Fruit fly (Drosophila melanogaster) whole organism, adult: Measurements from ENCODE around the gene CG14327.

Source experiments
- CG11617 ChIP-seq: fragments of 200-800 bp; sonication (Bioruptor generic); optimal IDR thresholded peaks from 2 replicates; lab custom pipeline; 2017; ENCODE audit warnings: mild to moderate bottlenecking, missing biosample characterization, missing genetic modification reagents, missing genetic modification characterization
- CG12768 ChIP-seq: fragments of 200-800 bp; sonication (Bioruptor generic); optimal IDR thresholded peaks from 2 replicates; lab custom pipeline; 2017; ENCODE audit warnings: missing biosample characterization, missing genetic modification characterization, mild to moderate bottlenecking, moderate library complexity, missing genetic modification reagents
- CG14711 ChIP-seq: fragments of 200-800 bp; sonication (Bioruptor generic); optimal IDR thresholded peaks from 2 replicates; lab custom pipeline; 2018; ENCODE audit warnings: missing biosample characterization, mild to moderate bottlenecking, missing genetic modification characterization, moderate library complexity
- CG1620 ChIP-seq: fragments of 200-800 bp; sonication (Bioruptor generic); optimal IDR thresholded peaks from 2 replicates; lab custom pipeline; 2016; ENCODE audit warnings: missing biosample characterization, missing genetic modification characterization
- CG33017 ChIP-seq: fragments of 200-800 bp; sonication (Bioruptor generic); optimal IDR thresholded peaks from 2 replicates; lab custom pipeline; 2018; ENCODE audit warnings: missing biosample characterization, mild to moderate bottlenecking, missing genetic modification characterization, moderate library complexity
- CG5204 ChIP-seq: fragments of 200-800 bp; sonication (Bioruptor generic); optimal IDR thresholded peaks from 2 replicates; lab custom pipeline; 2016; ENCODE audit warnings: missing biosample characterization, missing genetic modification characterization
- CG7045 ChIP-seq: fragments of 200-800 bp; sonication (Bioruptor generic); optimal IDR thresholded peaks from 2 replicates; lab custom pipeline; 2017; ENCODE audit warnings: missing biosample characterization, mild to moderate bottlenecking, missing genetic modification characterization
- CG7101 ChIP-seq: fragments of 200-800 bp; sonication (Bioruptor generic); optimal IDR thresholded peaks from 2 replicates; lab custom pipeline; 2018; ENCODE audit warnings: missing biosample characterization, mild to moderate bottlenecking, missing genetic modification characterization, moderate library complexity
- Clk ChIP-seq: fragments of 200-800 bp; sonication (Bioruptor generic); optimal IDR thresholded peaks from 2 replicates; lab custom pipeline; 2017; ENCODE audit warnings: missing biosample characterization, missing genetic modification characterization
- Crg-1 ChIP-seq: fragments of 200-800 bp; sonication (Bioruptor generic); optimal IDR thresholded peaks from 2 replicates; lab custom pipeline; 2016; ENCODE audit warnings: missing biosample characterization, missing genetic modification characterization
- Hr96 ChIP-seq: fragments of 200-800 bp; sonication (Bioruptor generic); optimal IDR thresholded peaks from 2 replicates; lab custom pipeline; 2016; ENCODE audit warnings: missing biosample characterization, missing genetic modification characterization
- Mnt ChIP-seq: fragments of 200-800 bp; sonication (Bioruptor generic); optimal IDR thresholded peaks from 2 replicates; lab custom pipeline; 2016; ENCODE audit warnings: missing biosample characterization, mild to moderate bottlenecking, missing genetic modification characterization
- bab1 ChIP-seq: fragments of 200-800 bp; sonication (Bioruptor generic); optimal IDR thresholded peaks from 3 replicates; lab custom pipeline; 2019; ENCODE audit warnings: missing biosample characterization, mild to moderate bottlenecking, missing genetic modification characterization, moderate library complexity
- cic ChIP-seq: fragments of 200-800 bp; sonication (Bioruptor generic); optimal IDR thresholded peaks from 2 replicates; lab custom pipeline; 2017; ENCODE audit warnings: missing biosample characterization, mild to moderate bottlenecking, missing genetic modification characterization, moderate library complexity
- cnc ChIP-seq, 2 experiments: fragments of >200 bp; optimal IDR thresholded peaks; 2 replicates each; lab custom pipeline; 2017
- kay ChIP-seq: fragments of 200-800 bp; sonication (Bioruptor generic); peaks from one replicate; lab custom pipeline; 2016; ENCODE audit warnings: missing biosample characterization, missing genetic modification characterization, borderline replicate concordance
- ovo ChIP-seq: fragments of 200-800 bp; sonication (Bioruptor generic); optimal IDR thresholded peaks from 2 replicates; lab custom pipeline; 2016; ENCODE audit warnings: missing biosample characterization, missing genetic modification characterization
- pad ChIP-seq: fragments of 200-800 bp; sonication (Bioruptor generic); optimal IDR thresholded peaks from 3 replicates; lab custom pipeline; 2017; ENCODE audit warnings: missing biosample characterization, missing genetic modification characterization, mild to moderate bottlenecking, moderate library complexity, missing genetic modification reagents
- tj ChIP-seq: fragments of 200-800 bp; sonication (Bioruptor generic); optimal IDR thresholded peaks from 3 replicates; lab custom pipeline; 2017; ENCODE audit warnings: missing biosample characterization, mild to moderate bottlenecking, missing genetic modification characterization, moderate library complexity
- toe ChIP-seq: fragments of 200-800 bp; sonication (Bioruptor generic); optimal IDR thresholded peaks from 2 replicates; lab custom pipeline; 2016; ENCODE audit warnings: missing biosample characterization, missing genetic modification characterization

CG14327 gene

dm6 chr3R:17603717-17604116 is 9.8 kb upstream of the CG14327 start:
- peak; percentile 59 for TF ChIP-seq Mnt (GFP tag; lab: Kevin White, UChicago)
- peak; percentile 6 for TF ChIP-seq tj (GFP tag; lab: Kevin White, UChicago)
- no peak for TF ChIP-seq ovo (GFP tag; lab: Kevin White, UChicago)

dm6 chr3R:17604198-17604879 is 9.2 kb upstream of the CG14327 start:
- TF ChIP-seq Mnt (GFP tag; lab: Kevin White, UChicago): no peak
- no peak for TF ChIP-seq bab1 (GFP tag; lab: Kevin White, UChicago)
- TF ChIP-seq tj (GFP tag; lab: Kevin White, UChicago): no peak
- no peak for TF ChIP-seq cnc (optimal IDR thresholded peaks at IDR 0.05; lab: Kevin White, UChicago)
- TF ChIP-seq Crg-1 (GFP tag; lab: Kevin White, UChicago): no peak
- TF ChIP-seq CG7045 (GFP tag; lab: Kevin White, UChicago): peak; percentile 79
- TF ChIP-seq cic (GFP tag; lab: Kevin White, UChicago): no peak
- no peak for TF ChIP-seq CG1620 (GFP tag; lab: Kevin White, UChicago)
- TF ChIP-seq CG33017 (tag; lab: Kevin White, UChicago): peak; percentile 75
- no peak for TF ChIP-seq kay (GFP tag; lab: Kevin White, UChicago)
- TF ChIP-seq CG11617 (GFP tag; lab: Kevin White, UChicago): peak; percentile 38
- peak; percentile 69 for TF ChIP-seq CG12768 (GFP tag; lab: Kevin White, UChicago)
- TF ChIP-seq CG5204: peak; percentile 54
- TF ChIP-seq toe (GFP tag; lab: Kevin White, UChicago): peak; percentile 44
- peak; percentile 6 for TF ChIP-seq Hr96 (GFP tag; lab: Kevin White, UChicago)
- peak; percentile 50 for TF ChIP-seq CG14711 (tag; lab: Kevin White, UChicago)
- TF ChIP-seq Clk (GFP tag; lab: Kevin White, UChicago): peak; percentile 13
- no peak for TF ChIP-seq ovo (GFP tag; lab: Kevin White, UChicago)
- TF ChIP-seq pad (GFP tag; lab: Kevin White, UChicago): no peak
- TF ChIP-seq CG7101: peak; percentile 61

DNA sequence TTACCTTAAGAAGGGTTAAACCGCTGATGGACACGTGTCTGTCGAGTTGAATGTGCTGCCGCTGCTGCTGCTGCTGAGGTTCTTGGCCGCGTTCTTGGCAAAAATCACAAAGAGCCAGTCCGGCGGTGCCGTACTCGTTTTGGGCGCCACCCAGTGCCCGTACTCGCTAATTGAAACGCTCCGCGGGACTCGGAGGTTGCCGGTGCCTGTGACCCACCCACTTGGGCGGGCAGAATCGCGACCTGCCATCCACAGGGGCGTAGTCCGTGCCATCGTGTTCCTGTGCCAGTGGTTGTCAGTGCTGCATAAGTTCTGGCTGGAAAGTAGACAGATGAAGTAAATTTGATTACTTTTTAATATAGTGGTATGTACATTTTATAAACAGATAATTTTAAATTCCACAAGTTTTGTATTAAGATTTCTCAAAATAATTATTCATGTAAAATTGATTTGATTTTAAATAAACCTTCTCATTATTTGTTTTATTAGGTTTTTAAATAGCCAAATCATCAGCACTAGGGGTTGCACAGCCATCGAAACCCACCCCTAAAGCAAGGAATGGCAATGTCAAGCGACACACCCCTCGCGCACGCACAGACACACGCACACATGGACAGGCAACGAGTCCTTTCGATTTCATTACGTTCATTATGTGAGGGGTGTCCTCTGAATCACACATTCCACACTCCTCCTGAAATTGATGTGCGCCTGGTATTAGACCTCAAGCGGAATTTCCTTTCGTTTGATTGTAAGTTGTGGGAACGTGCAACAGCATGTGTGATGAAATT is 8.4 kb upstream of the CG14327 start:
- TF ChIP-seq tj (GFP tag; lab: Kevin White, UChicago) (no peak), CG14711 (tag; lab: Kevin White, UChicago) (no peak), CG11617 (GFP tag; lab: Kevin White, UChicago) (no peak), CG7101 (no peak), Crg-1 (GFP tag; lab: Kevin White, UChicago) (no peak), toe (GFP tag; lab: Kevin White, UChicago) (no peak), Mnt (GFP tag; lab: Kevin White, UChicago) (peak; percentile 38), CG33017 (tag; lab: Kevin White, UChicago) (peak; percentile 29), pad (GFP tag; lab: Kevin White, UChicago) (peak; percentile 5), bab1 (GFP tag; lab: Kevin White, UChicago) (no peak), ovo (GFP tag; lab: Kevin White, UChicago) (no peak), kay (GFP tag; lab: Kevin White, UChicago) (no peak), CG1620 (GFP tag; lab: Kevin White, UChicago) (no peak), cic (GFP tag; lab: Kevin White, UChicago) (no peak), Hr96 (GFP tag; lab: Kevin White, UChicago) (peak; percentile 16), CG7045 (GFP tag; lab: Kevin White, UChicago) (peak; percentile 29), CG12768 (GFP tag; lab: Kevin White, UChicago) (peak; percentile 21), cnc (optimal IDR thresholded peaks at IDR 0.05; lab: Kevin White, UChicago) (no peak), Clk (GFP tag; lab: Kevin White, UChicago) (no peak), CG5204 (peak; percentile 55)

DNA sequence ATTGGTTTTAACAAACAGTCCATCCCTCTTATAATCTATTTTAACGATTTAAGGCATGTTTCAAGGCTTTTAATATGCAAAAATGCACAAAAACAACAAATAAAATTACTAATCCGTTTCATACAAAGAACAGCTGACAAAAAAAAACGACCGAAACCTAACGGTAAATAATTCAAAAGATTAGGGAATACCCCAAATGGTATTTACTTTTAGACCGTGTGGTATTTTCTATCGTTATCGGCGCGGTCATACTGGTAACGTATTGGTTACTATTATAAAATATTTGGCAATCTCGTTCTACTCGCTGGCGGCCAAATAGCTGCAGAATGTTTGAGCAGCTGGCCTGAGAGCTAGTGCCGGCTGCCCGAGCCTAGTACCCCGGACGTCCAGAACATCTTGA is 7.6 kb upstream of the CG14327 start, which contains the start of gene sll:
Gene sll, plus strand, starts transcription at position 235 of the 400 bp plus-strand sequence.
- TF ChIP-seq ovo (GFP tag; lab: Kevin White, UChicago): peak; percentile 71
- no peak for TF ChIP-seq tj (GFP tag; lab: Kevin White, UChicago)

- TF ChIP-seq toe (GFP tag; lab: Kevin White, UChicago): no peak
- no peak for TF ChIP-seq Crg-1 (GFP tag; lab: Kevin White, UChicago)
Measured at dm6 chr3R:17609059-17609458, 4.5 kb upstream of the CG14327 start, which contains the start of gene CG14329. Gene CG14329, plus strand, starts transcription at chr3R:17609359.

dm6 chr3R:17611411-17611810 is 2.1 kb upstream of the CG14327 start, which contains the start of gene Edg91:
Gene Edg91, minus strand, starts transcription at chr3R:17611511.
- TF ChIP-seq Mnt (GFP tag; lab: Kevin White, UChicago) (no peak), CG7045 (GFP tag; lab: Kevin White, UChicago) (no peak), bab1 (GFP tag; lab: Kevin White, UChicago) (no peak), CG33017 (tag; lab: Kevin White, UChicago) (no peak), tj (GFP tag; lab: Kevin White, UChicago) (no peak), CG7101 (no peak), CG14711 (tag; lab: Kevin White, UChicago) (no peak), CG11617 (GFP tag; lab: Kevin White, UChicago) (no peak), CG12768 (GFP tag; lab: Kevin White, UChicago) (no peak), CG5204 (no peak), Clk (GFP tag; lab: Kevin White, UChicago) (no peak), Hr96 (GFP tag; lab: Kevin White, UChicago) (no peak), kay (GFP tag; lab: Kevin White, UChicago) (no peak), cnc (optimal IDR thresholded peaks at IDR 0.05; lab: Kevin White, UChicago) (no peak), toe (GFP tag; lab: Kevin White, UChicago) (no peak), ovo (GFP tag; lab: Kevin White, UChicago) (no peak), cic (GFP tag; lab: Kevin White, UChicago) (no peak)
